Fruit fly (Drosophila melanogaster) whole organism, adult: ENCODE measurements around the gene Targ3.

Source experiments
- CG11617 ChIP-seq: fragments of 200-800 bp; sonication (Bioruptor generic); optimal IDR thresholded peaks from 2 replicates; lab custom pipeline; 2017; ENCODE audit warnings: mild to moderate bottlenecking, missing biosample characterization, missing genetic modification reagents, missing genetic modification characterization
- CG12768 ChIP-seq: fragments of 200-800 bp; sonication (Bioruptor generic); optimal IDR thresholded peaks from 2 replicates; lab custom pipeline; 2017; ENCODE audit warnings: missing biosample characterization, missing genetic modification characterization, mild to moderate bottlenecking, moderate library complexity, missing genetic modification reagents
- CG14711 ChIP-seq: fragments of 200-800 bp; sonication (Bioruptor generic); optimal IDR thresholded peaks from 2 replicates; lab custom pipeline; 2018; ENCODE audit warnings: missing biosample characterization, mild to moderate bottlenecking, missing genetic modification characterization, moderate library complexity
- CG1620 ChIP-seq: fragments of 200-800 bp; sonication (Bioruptor generic); optimal IDR thresholded peaks from 2 replicates; lab custom pipeline; 2016; ENCODE audit warnings: missing biosample characterization, missing genetic modification characterization
- CG33017 ChIP-seq: fragments of 200-800 bp; sonication (Bioruptor generic); optimal IDR thresholded peaks from 2 replicates; lab custom pipeline; 2018; ENCODE audit warnings: missing biosample characterization, mild to moderate bottlenecking, missing genetic modification characterization, moderate library complexity
- CG5204 ChIP-seq: fragments of 200-800 bp; sonication (Bioruptor generic); optimal IDR thresholded peaks from 2 replicates; lab custom pipeline; 2016; ENCODE audit warnings: missing biosample characterization, missing genetic modification characterization
- CG7045 ChIP-seq: fragments of 200-800 bp; sonication (Bioruptor generic); optimal IDR thresholded peaks from 2 replicates; lab custom pipeline; 2017; ENCODE audit warnings: missing biosample characterization, mild to moderate bottlenecking, missing genetic modification characterization
- CG7101 ChIP-seq: fragments of 200-800 bp; sonication (Bioruptor generic); optimal IDR thresholded peaks from 2 replicates; lab custom pipeline; 2018; ENCODE audit warnings: missing biosample characterization, mild to moderate bottlenecking, missing genetic modification characterization, moderate library complexity
- Clk ChIP-seq: fragments of 200-800 bp; sonication (Bioruptor generic); optimal IDR thresholded peaks from 2 replicates; lab custom pipeline; 2017; ENCODE audit warnings: missing biosample characterization, missing genetic modification characterization
- Crg-1 ChIP-seq: fragments of 200-800 bp; sonication (Bioruptor generic); optimal IDR thresholded peaks from 2 replicates; lab custom pipeline; 2016; ENCODE audit warnings: missing biosample characterization, missing genetic modification characterization
- Hr96 ChIP-seq: fragments of 200-800 bp; sonication (Bioruptor generic); optimal IDR thresholded peaks from 2 replicates; lab custom pipeline; 2016; ENCODE audit warnings: missing biosample characterization, missing genetic modification characterization
- Mnt ChIP-seq: fragments of 200-800 bp; sonication (Bioruptor generic); optimal IDR thresholded peaks from 2 replicates; lab custom pipeline; 2016; ENCODE audit warnings: missing biosample characterization, mild to moderate bottlenecking, missing genetic modification characterization
- bab1 ChIP-seq: fragments of 200-800 bp; sonication (Bioruptor generic); optimal IDR thresholded peaks from 3 replicates; lab custom pipeline; 2019; ENCODE audit warnings: missing biosample characterization, mild to moderate bottlenecking, missing genetic modification characterization, moderate library complexity
- cic ChIP-seq: fragments of 200-800 bp; sonication (Bioruptor generic); optimal IDR thresholded peaks from 2 replicates; lab custom pipeline; 2017; ENCODE audit warnings: missing biosample characterization, mild to moderate bottlenecking, missing genetic modification characterization, moderate library complexity
- cnc ChIP-seq, 2 experiments: fragments of >200 bp; optimal IDR thresholded peaks; 2 replicates each; lab custom pipeline; 2017
- kay ChIP-seq: fragments of 200-800 bp; sonication (Bioruptor generic); peaks from one replicate; lab custom pipeline; 2016; ENCODE audit warnings: missing biosample characterization, missing genetic modification characterization, borderline replicate concordance
- ovo ChIP-seq: fragments of 200-800 bp; sonication (Bioruptor generic); optimal IDR thresholded peaks from 2 replicates; lab custom pipeline; 2016; ENCODE audit warnings: missing biosample characterization, missing genetic modification characterization
- pad ChIP-seq: fragments of 200-800 bp; sonication (Bioruptor generic); optimal IDR thresholded peaks from 3 replicates; lab custom pipeline; 2017; ENCODE audit warnings: missing biosample characterization, missing genetic modification characterization, mild to moderate bottlenecking, moderate library complexity, missing genetic modification reagents
- tj ChIP-seq: fragments of 200-800 bp; sonication (Bioruptor generic); optimal IDR thresholded peaks from 3 replicates; lab custom pipeline; 2017; ENCODE audit warnings: missing biosample characterization, mild to moderate bottlenecking, missing genetic modification characterization, moderate library complexity
- toe ChIP-seq: fragments of 200-800 bp; sonication (Bioruptor generic); optimal IDR thresholded peaks from 2 replicates; lab custom pipeline; 2016; ENCODE audit warnings: missing biosample characterization, missing genetic modification characterization

Gene Targ3

DNA sequence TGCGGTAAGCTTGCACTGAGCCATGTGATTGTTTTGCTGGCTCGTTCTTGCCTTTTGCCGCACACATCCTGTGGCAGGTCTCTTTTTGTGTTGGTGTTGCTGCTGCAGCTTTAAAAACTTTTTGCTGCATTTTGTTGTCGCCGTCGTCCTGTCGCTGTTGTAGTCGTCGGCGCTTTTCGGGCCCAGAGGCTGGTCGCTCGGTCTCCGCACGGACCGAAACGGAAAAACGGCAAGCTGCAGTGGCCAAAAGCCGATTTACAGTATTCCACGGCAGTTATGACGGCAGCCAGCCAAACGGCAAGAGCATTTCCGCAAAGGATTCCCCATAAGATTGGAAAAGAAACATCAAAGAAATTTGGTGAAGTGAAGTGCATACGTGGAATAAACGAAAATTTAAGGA, 23.5 kb downstream of the Targ3 start, which contains the start of gene CG43219:
CG43219 (plus strand) TSS at position 301 of the 400 bp plus-strand sequence.
- TF ChIP-seq CG14711 (tag; lab: Kevin White, UChicago) (no peak), Clk (GFP tag; lab: Kevin White, UChicago) (no peak), CG33017 (tag; lab: Kevin White, UChicago) (no peak), cic (GFP tag; lab: Kevin White, UChicago) (no peak), kay (no peak), CG7045 (GFP tag; lab: Kevin White, UChicago) (no peak), Hr96 (no peak), CG11617 (GFP tag; lab: Kevin White, UChicago) (no peak), CG7101 (tag; lab: Kevin White, UChicago) (no peak), CG1620 (GFP tag; lab: Kevin White, UChicago) (no peak), toe (no peak), ovo (GFP tag; lab: Kevin White, UChicago) (no peak), pad (GFP tag; lab: Kevin White, UChicago) (no peak), Crg-1 (GFP tag; lab: Kevin White, UChicago) (no peak), tj (GFP tag; lab: Kevin White, UChicago) (no peak), CG12768 (GFP tag; lab: Kevin White, UChicago) (no peak), Mnt (GFP tag; lab: Kevin White, UChicago) (no peak), cnc (optimal IDR thresholded peaks at IDR 0.05; lab: Kevin White, UChicago) (no peak), CG5204 (GFP tag; lab: Kevin White, UChicago) (no peak), bab1 (no peak)

DNA sequence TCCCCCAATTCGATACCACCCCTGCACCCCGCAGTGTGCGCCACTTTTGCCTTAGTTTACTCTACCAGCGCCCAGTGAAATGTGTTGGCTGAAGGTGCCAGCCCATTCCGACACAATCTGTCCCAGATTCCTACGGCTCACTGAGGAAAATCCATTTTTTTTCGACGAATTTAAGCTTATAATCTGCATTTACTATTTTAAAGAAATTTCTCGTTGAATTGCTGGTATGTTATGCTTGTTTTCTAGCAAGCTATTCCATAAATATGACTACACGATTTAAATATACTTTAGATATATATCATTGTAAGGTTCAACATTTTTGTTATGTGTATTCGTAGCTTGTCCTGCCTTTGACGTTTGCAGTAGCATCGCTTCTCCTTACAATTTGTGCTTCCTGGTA, 26.6 kb downstream of the Targ3 start:
- TF ChIP-seq CG14711 (tag; lab: Kevin White, UChicago) (no peak), Hr96 (no peak), CG7101 (tag; lab: Kevin White, UChicago) (no peak), Clk (GFP tag; lab: Kevin White, UChicago) (no peak), cnc (optimal IDR thresholded peaks at IDR 0.05; lab: Kevin White, UChicago) (no peak)

DNA sequence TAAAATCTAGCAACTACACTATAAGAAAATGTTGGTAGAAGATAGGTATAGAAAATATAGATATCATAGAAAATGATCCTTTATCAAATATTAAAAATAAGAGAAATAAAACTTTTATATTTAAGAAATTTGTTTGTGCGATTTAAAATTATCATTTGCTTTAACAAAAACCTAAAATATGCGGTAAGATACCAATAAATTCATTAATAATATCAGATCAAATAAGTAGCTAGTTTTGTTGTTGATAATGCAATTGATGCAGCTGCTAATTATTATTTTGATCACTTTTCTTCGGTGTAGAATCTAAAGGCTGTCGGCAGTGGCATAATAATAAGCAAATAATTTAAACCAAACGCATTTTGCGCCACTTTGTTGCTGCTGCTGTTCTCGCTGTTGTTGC, 27.6 kb downstream of the Targ3 start:
- TF ChIP-seq Clk (GFP tag; lab: Kevin White, UChicago) (no peak), tj (GFP tag; lab: Kevin White, UChicago) (peak; percentile 5), toe (no peak), cic (GFP tag; lab: Kevin White, UChicago) (no peak), pad (GFP tag; lab: Kevin White, UChicago) (no peak), CG1620 (GFP tag; lab: Kevin White, UChicago) (no peak), CG7101 (tag; lab: Kevin White, UChicago) (no peak), kay (no peak), CG14711 (tag; lab: Kevin White, UChicago) (no peak), cnc (optimal IDR thresholded peaks at IDR 0.05; lab: Kevin White, UChicago) (no peak), CG33017 (tag; lab: Kevin White, UChicago) (peak; percentile 7), CG12768 (GFP tag; lab: Kevin White, UChicago) (no peak), ovo (GFP tag; lab: Kevin White, UChicago) (no peak), CG11617 (GFP tag; lab: Kevin White, UChicago) (peak; percentile 13), CG5204 (GFP tag; lab: Kevin White, UChicago) (no peak), Mnt (GFP tag; lab: Kevin White, UChicago) (no peak), Crg-1 (GFP tag; lab: Kevin White, UChicago) (no peak), Hr96 (no peak), CG7045 (GFP tag; lab: Kevin White, UChicago) (peak; percentile 4), bab1 (no peak)

DNA sequence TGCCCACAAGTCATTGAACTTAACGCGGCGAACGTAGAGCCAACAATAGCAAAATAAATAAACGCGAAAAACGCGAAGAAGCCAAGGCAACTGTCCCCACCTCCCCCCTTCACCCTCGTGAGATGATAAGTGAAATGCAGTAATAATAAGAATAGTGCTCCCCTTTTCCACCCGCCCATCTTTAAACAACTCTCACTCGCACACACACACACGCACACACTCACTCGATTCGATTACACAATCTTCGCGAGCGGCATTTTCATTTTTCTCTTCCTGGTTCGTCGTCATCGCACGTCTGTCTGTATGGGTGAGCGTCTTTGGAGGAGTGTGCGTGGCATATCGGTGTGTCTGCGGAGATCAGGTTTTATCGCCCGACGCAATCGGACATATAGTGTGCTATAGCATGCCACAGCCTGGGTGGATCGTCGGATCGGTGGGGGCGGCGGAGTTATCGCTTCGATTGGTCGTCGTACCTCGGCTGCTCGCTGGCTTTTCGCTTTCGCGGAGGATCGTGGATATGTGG, 28.1 kb downstream of the Targ3 start:
- peak; percentile 58 for TF ChIP-seq cic (GFP tag; lab: Kevin White, UChicago)
- TF ChIP-seq Crg-1 (GFP tag; lab: Kevin White, UChicago), result no peak

DNA sequence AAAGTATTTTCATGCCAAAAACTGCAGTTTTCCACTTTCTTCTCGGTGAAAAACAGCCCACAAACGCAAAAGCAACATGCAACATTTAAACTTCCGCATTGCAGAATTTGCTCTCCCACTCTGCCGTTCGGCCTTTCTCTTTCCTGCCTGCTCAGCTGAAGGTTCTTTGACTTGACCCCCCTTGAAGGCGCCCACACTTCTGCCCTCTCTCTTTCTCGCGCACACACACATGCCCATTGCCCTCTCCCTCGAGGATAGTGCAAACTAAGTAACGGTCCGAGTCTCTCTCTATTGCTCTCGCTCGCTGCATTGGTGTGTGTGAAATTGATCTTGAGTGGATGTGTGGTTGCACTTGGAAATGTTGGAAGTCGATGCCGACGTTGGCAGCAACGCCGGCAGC, 29.0 kb downstream of the Targ3 start:
- TF ChIP-seq CG5204 (GFP tag; lab: Kevin White, UChicago) (no peak), ovo (GFP tag; lab: Kevin White, UChicago) (no peak), CG14711 (tag; lab: Kevin White, UChicago) (no peak)

DNA sequence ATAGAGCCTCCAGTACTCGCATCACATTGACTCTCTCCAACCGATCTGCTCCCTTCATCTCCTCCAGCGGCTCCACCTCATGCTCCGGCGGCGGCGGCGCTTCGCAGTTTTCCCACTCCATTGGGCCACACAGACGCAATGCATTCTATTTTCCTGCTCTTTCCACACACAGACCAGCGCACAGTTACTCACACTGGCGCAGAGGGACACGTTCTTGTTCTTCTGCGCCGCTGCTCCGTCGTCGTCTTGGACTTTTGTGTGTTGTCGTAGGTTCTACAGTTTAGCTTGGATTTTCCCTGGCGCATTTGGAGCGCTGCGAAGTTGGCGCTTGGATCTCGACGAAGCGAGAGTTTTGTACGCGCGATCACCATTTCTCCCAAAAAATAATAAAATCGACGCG, 29.7 kb downstream of the Targ3 start, which contains the start of gene Eip78C:
Eip78C (plus strand) TSS at position 301 of the 400 bp plus-strand sequence.
- TF ChIP-seq bab1, result no peak
- no peak for TF ChIP-seq CG5204 (GFP tag; lab: Kevin White, UChicago)
- no peak for TF ChIP-seq CG7045 (GFP tag; lab: Kevin White, UChicago)
- TF ChIP-seq ovo (GFP tag; lab: Kevin White, UChicago), result no peak
- TF ChIP-seq CG14711 (tag; lab: Kevin White, UChicago), result no peak
- no peak for TF ChIP-seq CG12768 (GFP tag; lab: Kevin White, UChicago)
- TF ChIP-seq cic (GFP tag; lab: Kevin White, UChicago), result no peak
- TF ChIP-seq pad (GFP tag; lab: Kevin White, UChicago), result no peak

DNA sequence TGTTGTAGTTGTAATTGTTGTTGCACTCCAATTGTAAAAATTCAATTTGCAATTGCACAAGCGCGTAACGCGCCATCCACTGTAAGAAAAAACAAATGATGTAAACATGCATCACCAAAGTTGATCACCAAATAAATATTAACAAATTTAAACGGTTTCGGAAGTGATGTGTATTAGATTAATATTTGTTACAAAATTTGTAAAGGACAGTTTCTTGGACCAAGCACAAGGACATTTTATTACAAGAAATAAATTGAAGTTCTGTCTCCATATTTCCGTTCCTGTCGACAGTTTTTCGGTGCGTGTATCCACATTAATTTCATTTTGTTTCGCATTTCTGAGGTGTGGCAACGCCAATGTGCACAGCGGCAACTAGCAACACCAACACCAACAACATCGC, 33.1 kb downstream of the Targ3 start:
- TF ChIP-seq kay, result no peak
- TF ChIP-seq CG7101 (tag; lab: Kevin White, UChicago), result no peak
- no peak for TF ChIP-seq CG1620 (GFP tag; lab: Kevin White, UChicago)
- TF ChIP-seq Mnt (GFP tag; lab: Kevin White, UChicago), result no peak
- no peak for TF ChIP-seq cnc (optimal IDR thresholded peaks at IDR 0.05; lab: Kevin White, UChicago)
- TF ChIP-seq CG7045 (GFP tag; lab: Kevin White, UChicago), result no peak
- no peak for TF ChIP-seq Hr96
- no peak for TF ChIP-seq bab1
- TF ChIP-seq pad (GFP tag; lab: Kevin White, UChicago), result no peak
- no peak for TF ChIP-seq CG12768 (GFP tag; lab: Kevin White, UChicago)
